Fruit fly (Drosophila melanogaster): ENCODE results near the gene CG14933.

CG14933 gene

DNA sequence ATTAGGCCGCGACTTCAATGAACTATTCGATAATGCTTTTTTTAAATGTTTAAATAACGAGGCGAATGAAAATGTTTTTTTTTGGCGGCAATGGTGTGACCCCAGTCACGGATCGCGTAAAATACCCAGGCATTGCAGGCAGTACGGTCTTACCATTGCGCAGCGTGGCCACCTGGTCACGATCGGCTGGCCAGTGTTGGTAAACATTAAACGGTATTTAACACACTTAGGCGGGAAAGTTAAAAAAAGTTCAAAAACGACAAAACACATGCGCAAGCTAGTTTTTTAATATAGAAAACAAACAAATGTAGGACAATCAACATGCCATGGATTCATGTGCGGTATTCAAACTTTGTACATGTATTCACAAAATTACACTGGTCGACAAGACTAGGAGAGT, 13.4 kb upstream of the CG14933 start, which contains the start of gene esc (continued):
- TF ChIP-seq CG2712 (tag; optimal IDR thresholded peaks at IDR 0.05) (no peak), Dp (GFP tag; optimal IDR thresholded peaks at IDR 0.05) (peak; percentile 98), CG34224 (GFP tag; IDR thresholded peaks at IDR 0.05; ENCODE audit: partially characterized antibody) (peak; percentile 36; the same call in 1 of the 3 replicates), cwo (GFP tag; optimal IDR thresholded peaks at IDR 0.05) (no peak), CG17361 (GFP tag; IDR thresholded peaks at IDR 0.05) (no peak), CG43689 (GFP tag; IDR thresholded peaks at IDR 0.05) (no peak), ham (GFP tag; IDR thresholded peaks at IDR 0.05) (no peak), CG17912 (GFP tag; optimal IDR thresholded peaks at IDR 0.05) (no peak), bigmax (GFP tag; optimal IDR thresholded peaks at IDR 0.05) (no peak), HLH3B (GFP tag; IDR thresholded peaks at IDR 0.05) (no peak), schlank (tag; optimal IDR thresholded peaks at IDR 0.05) (no peak), run (tag; optimal IDR thresholded peaks at IDR 0.05) (no peak), CG11560 (tag; IDR thresholded peaks at IDR 0.05) (no peak), nmo (GFP tag; optimal IDR thresholded peaks at IDR 0.05) (peak; percentile 62), lmd (GFP tag; IDR thresholded peaks at IDR 0.05) (no peak; the same call in 1 of the 2 replicates), CG12155 (GFP tag; optimal IDR thresholded peaks at IDR 0.05) (peak; percentile 41), CG7786 (GFP tag; optimal IDR thresholded peaks at IDR 0.05) (peak; percentile 64), aop (GFP tag; IDR thresholded peaks at IDR 0.05) (no peak), CG8089 (GFP tag; optimal IDR thresholded peaks at IDR 0.05) (no peak), onecut (GFP tag; IDR thresholded peaks at IDR 0.05) (no peak), Lim3 (GFP tag; IDR thresholded peaks at IDR 0.05) (no peak), Hr39 (optimal IDR thresholded peaks at IDR 0.05) (no peak), seq (GFP tag; IDR thresholded peaks at IDR 0.05) (no peak), Nf-YA (GFP tag; IDR thresholded peaks at IDR 0.05) (no peak), kah (GFP tag; optimal IDR thresholded peaks at IDR 0.05) (no peak), dimm (GFP tag; IDR thresholded peaks at IDR 0.05) (no peak), CG15479 (GFP tag; optimal IDR thresholded peaks at IDR 0.05) (no peak), CG7963 (GFP tag; IDR thresholded peaks at IDR 0.05; ENCODE audit: partially characterized antibody) (no peak), knrl (GFP tag; IDR thresholded peaks at IDR 0.05; ENCODE audit: partially characterized antibody) (no peak), CG9932 (GFP tag; IDR thresholded peaks at IDR 0.05) (peak; percentile 60), CG13624 (GFP tag; optimal IDR thresholded peaks at IDR 0.05) (peak; percentile 39), CG7839 (tag; optimal IDR thresholded peaks at IDR 0.05) (no peak), CG4360 (GFP tag; IDR thresholded peaks at IDR 0.05) (no peak), Hmr (GFP tag; optimal IDR thresholded peaks at IDR 0.05) (peak; percentile 38), nom (GFP tag; optimal IDR thresholded peaks at IDR 0.05) (no peak), salm (tag; optimal IDR thresholded peaks at IDR 0.05) (no peak), CG10209 (GFP tag; optimal IDR thresholded peaks at IDR 0.05) (peak; percentile 21), HLH54F (GFP tag; optimal IDR thresholded peaks at IDR 0.05) (peak; percentile 52), Hr51 (GFP tag; optimal IDR thresholded peaks at IDR 0.05) (no peak), CG5953 (GFP tag; IDR thresholded peaks at IDR 0.05) (no peak), Dbx (GFP tag; IDR thresholded peaks at IDR 0.05) (no peak; the same call in 2 of the 3 replicates), toy (GFP tag; IDR thresholded peaks at IDR 0.05) (no peak), Mad (GFP tag; optimal IDR thresholded peaks at IDR 0.05) (peak; percentile 61), Meics (GFP tag; optimal IDR thresholded peaks at IDR 0.05) (no peak), bsh (GFP tag; optimal IDR thresholded peaks at IDR 0.05) (no peak), wdn (GFP tag; IDR thresholded peaks at IDR 0.05) (no peak), tx (GFP tag; optimal IDR thresholded peaks at IDR 0.05) (peak; percentile 29), HLHmδ (GFP tag; optimal IDR thresholded peaks at IDR 0.05) (no peak), CG14441 (GFP tag; IDR thresholded peaks at IDR 0.05) (no peak), tgo (GFP tag; IDR thresholded peaks at IDR 0.05) (no peak), usp (GFP tag; optimal IDR thresholded peaks at IDR 0.05) (no peak), grau (tag; optimal IDR thresholded peaks at IDR 0.05) (no peak)
